Worm (Caenorhabditis elegans): ENCODE measurements around the gene Y71H2AM.6.

Y71H2AM.6 gene

DNA sequence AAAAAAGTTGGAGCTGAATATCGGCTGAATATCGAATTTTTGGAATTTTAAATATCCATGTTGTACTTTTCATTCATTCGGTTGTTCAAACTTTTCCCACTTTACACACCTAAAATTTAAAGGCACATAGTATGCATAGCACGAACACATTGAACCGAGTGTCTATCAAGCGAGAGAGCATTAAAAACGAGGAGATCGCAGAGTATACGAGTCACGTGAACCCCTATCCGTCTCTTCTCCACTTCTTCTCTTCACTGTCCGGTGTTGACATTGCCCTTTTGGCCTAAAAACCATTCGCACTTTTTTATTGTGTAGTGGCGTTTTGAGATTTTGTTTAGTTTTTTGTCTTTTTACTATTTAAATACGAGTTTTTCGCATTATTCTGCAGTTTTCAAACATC, 23.6 kb downstream of the Y71H2AM.6 start (continued):
- TF ChIP-seq nhr-20 (tag; optimal IDR thresholded peaks at IDR 0.05) (peak; percentile 68), efl-1 (optimal IDR thresholded peaks at IDR 0.05) (peak; percentile 80), efl-1 (GFP tag; optimal IDR thresholded peaks at IDR 0.05 in 1 of 2) (peak; percentile 78 to 98), skn-1 (tag; optimal IDR thresholded peaks at IDR 0.05) (peak; percentile 14), zip-4 (GFP tag; optimal IDR thresholded peaks at IDR 0.05) (no peak)

DNA sequence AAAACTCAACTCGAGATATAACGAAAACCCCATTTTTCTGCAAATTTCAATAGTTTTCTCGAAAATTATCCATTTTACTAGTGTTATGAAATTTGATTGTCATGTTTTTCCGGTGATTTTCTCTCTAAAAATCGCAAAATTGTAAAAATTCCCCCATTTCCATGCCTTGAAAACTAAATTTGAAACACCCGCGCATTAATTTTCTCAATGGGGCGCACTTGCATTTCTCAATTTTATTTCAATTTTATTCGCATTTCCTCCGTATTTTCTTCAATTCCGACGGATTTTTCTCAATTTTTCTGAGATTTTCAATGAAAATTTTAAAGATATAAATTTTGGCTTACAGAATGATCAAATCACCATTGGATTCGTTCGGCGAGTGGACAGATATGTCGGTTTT, 24.2 kb downstream of the Y71H2AM.6 start, which contains the start of gene Y71H2AM.3:
Gene Y71H2AM.3, plus strand, starts transcription at position 347 of the 400 bp plus-strand sequence.
- TF ChIP-seq fkh-4 (tag; optimal IDR thresholded peaks at IDR 0.05; ENCODE audit: borderline replicate concordance) (no peak), egl-27 (tag; optimal IDR thresholded peaks at IDR 0.05) (no peak), Y116A8C.19 (tag; optimal IDR thresholded peaks at IDR 0.05; ENCODE audit: borderline replicate concordance) (no peak), tlp-1 (tag; optimal IDR thresholded peaks at IDR 0.05) (no peak), vab-15 (tag; optimal IDR thresholded peaks at IDR 0.05) (peak; percentile 32), mab-9 (GFP tag; IDR thresholded peaks at IDR 0.05) (no peak), isw-1 (GFP tag; IDR thresholded peaks at IDR 0.05) (no peak; the same call in 1 of the 2 replicates), blmp-1 (tag; optimal IDR thresholded peaks at IDR 0.05) (no peak), fkh-10 (GFP tag; optimal IDR thresholded peaks at IDR 0.05) (no peak), C34B4.2 (tag; optimal IDR thresholded peaks at IDR 0.05) (no peak), ztf-11 (tag; optimal IDR thresholded peaks at IDR 0.05) (no peak), nhr-20 (tag; optimal IDR thresholded peaks at IDR 0.05) (peak; percentile 27), lsy-2 (tag; optimal IDR thresholded peaks at IDR 0.05) (peak; percentile 67 to 75), ceh-63 (GFP tag; optimal IDR thresholded peaks at IDR 0.05) (no peak), zag-1 (tag; optimal IDR thresholded peaks at IDR 0.05) (no peak), dsc-1 (tag; optimal IDR thresholded peaks at IDR 0.05) (peak; percentile 62), lin-13 (GFP tag; optimal IDR thresholded peaks at IDR 0.05) (peak; percentile 23), grh-1 (GFP tag; IDR thresholded peaks at IDR 0.05) (no peak), efl-1 (optimal IDR thresholded peaks at IDR 0.05) (peak; percentile 95 to 96), efl-1 (GFP tag; optimal IDR thresholded peaks at IDR 0.05 in 1 of 2) (peak; percentile 95 to 99), lir-3 (tag; optimal IDR thresholded peaks at IDR 0.05; ENCODE audit: poor library complexity) (no peak), elt-2 (tag; optimal IDR thresholded peaks at IDR 0.05) (no peak), C16A3.4 (tag; optimal IDR thresholded peaks at IDR 0.05) (peak; percentile 6), aha-1 (tag; optimal IDR thresholded peaks at IDR 0.05) (no peak), unc-86 (tag; optimal IDR thresholded peaks at IDR 0.05) (peak; percentile 23), ceh-88 (GFP tag; IDR thresholded peaks at IDR 0.05) (no peak), nhr-47 (tag; optimal IDR thresholded peaks at IDR 0.05) (peak; percentile 75), xbp-1 (tag; optimal IDR thresholded peaks at IDR 0.05) (peak; percentile 52), hpl-2 (GFP tag; optimal IDR thresholded peaks at IDR 0.05) (no peak), nhr-84 (tag; optimal IDR thresholded peaks at IDR 0.05) (no peak), swsn-7 (tag; optimal IDR thresholded peaks at IDR 0.05) (peak; percentile 41), nhr-77 (tag; optimal IDR thresholded peaks at IDR 0.05) (no peak), dpl-1 (GFP tag; optimal IDR thresholded peaks at IDR 0.05) (peak; percentile 92 to 94 (median 93)), skn-1 (tag; optimal IDR thresholded peaks at IDR 0.05) (no peak), alr-1 (tag; optimal IDR thresholded peaks at IDR 0.05; ENCODE audit: borderline replicate concordance) (no peak), C04F5.9 (tag; optimal IDR thresholded peaks at IDR 0.05) (peak; percentile 40), ceh-8 (GFP tag; optimal IDR thresholded peaks at IDR 0.05) (no peak), efl-3 (GFP tag; optimal IDR thresholded peaks at IDR 0.05) (no peak), ama-1 (optimal IDR thresholded peaks at IDR 0.05) (peak; percentile 1), nhr-11 (tag; optimal IDR thresholded peaks at IDR 0.05) (no peak), sup-37 (GFP tag; optimal IDR thresholded peaks at IDR 0.05) (no peak), mdl-1 (tag; optimal IDR thresholded peaks at IDR 0.05) (no peak), unc-98 (GFP tag; IDR thresholded peaks at IDR 0.05) (no peak), hlh-4 (tag; optimal IDR thresholded peaks at IDR 0.05) (no peak), fos-1 (tag; optimal IDR thresholded peaks at IDR 0.05) (peak; percentile 38), hlh-17 (GFP tag; optimal IDR thresholded peaks at IDR 0.05; ENCODE audit: borderline replicate concordance) (no peak), fkh-8 (tag; optimal IDR thresholded peaks at IDR 0.05) (peak; percentile 40), sptf-1 (tag; optimal IDR thresholded peaks at IDR 0.05) (no peak), lin-15B (tag; optimal IDR thresholded peaks at IDR 0.05) (peak; percentile 48), pax-3 (tag; optimal IDR thresholded peaks at IDR 0.05) (no peak)

All from whole organism, L1 larva.